Fruit fly (Drosophila melanogaster) whole organism, wandering third instar larva: ENCODE measurements around the gene CG12438.

Source experiments
- Abd-B ChIP-seq: fragments of >200 bp; optimal IDR thresholded peaks from 2 replicates; lab custom pipeline; 2017; ENCODE audit warnings: missing biosample characterization, missing genetic modification characterization
- CG32264 ChIP-seq: fragments of 200-800 bp; sonication (Bioruptor generic); optimal IDR thresholded peaks from 2 replicates; lab custom pipeline; 2016; ENCODE audit warnings: missing biosample characterization, missing genetic modification characterization
- CG9705 ChIP-seq: fragments of 200-800 bp; sonication (Bioruptor generic); optimal IDR thresholded peaks from 2 replicates; lab custom pipeline; 2018; ENCODE audit warnings: missing biosample characterization, mild to moderate bottlenecking, missing genetic modification characterization
- CrebA ChIP-seq: fragments of 200-800 bp; sonication (Bioruptor generic); optimal IDR thresholded peaks from 2 replicates; lab custom pipeline; 2016; ENCODE audit warnings: missing biosample characterization, mild to moderate bottlenecking, missing genetic modification characterization, borderline replicate concordance
- Dfd ChIP-seq: fragments of >200 bp; optimal IDR thresholded peaks from 2 replicates; lab custom pipeline; 2017; ENCODE audit warnings: missing biosample characterization, missing genetic modification characterization
- HLH106 ChIP-seq: fragments of 200-800 bp; optimal IDR thresholded peaks from 3 replicates; lab custom pipeline; 2019; ENCODE audit warnings: missing biosample characterization, mild to moderate bottlenecking, missing genetic modification characterization, moderate library complexity
- Hnf4 ChIP-seq: fragments of 200-800 bp; sonication (Bioruptor generic); optimal IDR thresholded peaks from 2 replicates; lab custom pipeline; 2016; ENCODE audit warnings: missing biosample characterization, mild to moderate bottlenecking, missing genetic modification characterization
- Hr78 ChIP-seq: fragments of >200 bp; optimal IDR thresholded peaks from 2 replicates; lab custom pipeline; 2017; ENCODE audit warnings: missing biosample characterization, missing genetic modification characterization
- Hr83 ChIP-seq: fragments of 200-300 bp; sonication (Bioruptor generic); optimal IDR thresholded peaks from 2 replicates; lab custom pipeline; 2016; ENCODE audit warnings: missing biosample characterization, mild to moderate bottlenecking, missing genetic modification characterization, moderate library complexity; ENCODE audit not compliant: poor library complexity, severe bottlenecking
- Jra ChIP-seq: sonication (Bioruptor generic); optimal IDR thresholded peaks from 2 replicates; lab custom pipeline; 2016; ENCODE audit warnings: missing biosample characterization, missing genetic modification characterization
- Mio ChIP-seq: sonication (Bioruptor generic); optimal IDR thresholded peaks from 2 replicates; lab custom pipeline; 2016; ENCODE audit warnings: missing biosample characterization, missing genetic modification characterization
- Myc ChIP-seq: fragments of >200 bp; optimal IDR thresholded peaks from 2 replicates; lab custom pipeline; 2017
- N ChIP-seq: fragments of >200 bp; optimal IDR thresholded peaks from 2 replicates; lab custom pipeline; 2018; ENCODE audit warnings: missing biosample characterization, missing external identifiers, missing genetic modification characterization
- OdsH ChIP-seq: fragments of 200-800 bp; sonication (Bioruptor generic); optimal IDR thresholded peaks from 2 replicates; lab custom pipeline; 2016; ENCODE audit warnings: missing biosample characterization, mild to moderate bottlenecking, missing genetic modification characterization
- Rel ChIP-seq, 2 experiments: fragments of 200-800 bp; sonication (Bioruptor generic) in 1 of 2; optimal IDR thresholded peaks; 2 replicates in 1 of 2; 3 replicates in 1 of 2; lab custom pipeline; 2016 to 2019; ENCODE audit warnings: mild to moderate bottlenecking in 2 of 2, missing biosample characterization in 2 of 2, missing genetic modification characterization in 2 of 2, moderate library complexity in 1 of 2
- Sp1 ChIP-seq: fragments of 200-800 bp; sonication (Bioruptor generic); optimal IDR thresholded peaks from 3 replicates; lab custom pipeline; 2019; ENCODE audit warnings: missing biosample characterization, mild to moderate bottlenecking, missing genetic modification characterization, moderate library complexity
- Vsx2 ChIP-seq: fragments of 200-300, 225-300 bp; sonication (Bioruptor generic); optimal IDR thresholded peaks from 2 replicates; lab custom pipeline; 2018; ENCODE audit warnings: missing biosample characterization, missing genetic modification characterization; ENCODE audit not compliant: partially characterized antibody
- br ChIP-seq: fragments of 200-800 bp; sonication (Bioruptor generic); optimal IDR thresholded peaks from 2 replicates; lab custom pipeline; 2016; ENCODE audit warnings: missing biosample characterization, missing genetic modification characterization
- brk ChIP-seq: fragments of 200-800 bp; sonication (Bioruptor generic); optimal IDR thresholded peaks from 2 replicates; lab custom pipeline; 2016; ENCODE audit warnings: missing biosample characterization, mild to moderate bottlenecking, missing genetic modification characterization
- dl ChIP-seq, 2 experiments: fragments of 175-275, 200-275 bp in 1 of 2; fragments of 200-275 bp in 1 of 2; sonication (Bioruptor generic); optimal IDR thresholded peaks; lab custom pipeline; 2018; ENCODE audit warnings: mild to moderate bottlenecking in 2 of 2, missing biosample characterization in 2 of 2, missing genetic modification characterization in 2 of 2, moderate library complexity in 2 of 2; ENCODE audit not compliant: partially characterized antibody in 2 of 2, insufficient read depth in 1 of 2
- dmrt93B ChIP-seq: fragments of 200-800 bp; sonication (Bioruptor generic); optimal IDR thresholded peaks from 2 replicates; lab custom pipeline; 2018; ENCODE audit warnings: missing biosample characterization, mild to moderate bottlenecking, missing genetic modification characterization
- ey ChIP-seq: fragments of 200-800 bp; sonication (Bioruptor generic); optimal IDR thresholded peaks from 2 replicates; lab custom pipeline; 2016; ENCODE audit warnings: missing biosample characterization, missing genetic modification characterization
- foxo ChIP-seq, 2 experiments: fragments of 200-800 bp; sonication (Bioruptor generic); optimal IDR thresholded peaks; 2 replicates in 1 of 2; 3 replicates in 1 of 2; lab custom pipeline; 2016 to 2017; ENCODE audit warnings: missing biosample characterization in 2 of 2, missing genetic modification characterization in 2 of 2
- fru ChIP-seq: fragments of 200-800 bp; sonication (Bioruptor generic); optimal IDR thresholded peaks from 3 replicates; lab custom pipeline; 2016; ENCODE audit warnings: missing biosample characterization, mild to moderate bottlenecking, missing genetic modification characterization
- h ChIP-seq: fragments of 200-800 bp; sonication (Bioruptor generic); optimal IDR thresholded peaks from 3 replicates; lab custom pipeline; 2016; ENCODE audit warnings: missing biosample characterization, mild to moderate bottlenecking, missing genetic modification characterization
- jim ChIP-seq: fragments of 175-275, 200-325 bp; sonication (Bioruptor generic); optimal IDR thresholded peaks from 2 replicates; lab custom pipeline; 2016; ENCODE audit warnings: missing biosample characterization, mild to moderate bottlenecking, missing genetic modification characterization
- lola ChIP-seq: fragments of >200 bp; optimal IDR thresholded peaks from 2 replicates; lab custom pipeline; 2017; ENCODE audit warnings: missing biosample characterization, missing genetic modification characterization
- pan ChIP-seq: fragments of >200 bp; optimal IDR thresholded peaks from 2 replicates; lab custom pipeline; 2017
- sage ChIP-seq: fragments of 200-800 bp; sonication (Bioruptor generic); optimal IDR thresholded peaks from 2 replicates; lab custom pipeline; 2016; ENCODE audit warnings: missing biosample characterization, mild to moderate bottlenecking, missing genetic modification characterization
- sv ChIP-seq: fragments of 200-800 bp; sonication (Bioruptor generic); optimal IDR thresholded peaks from 3 replicates; lab custom pipeline; 2016; ENCODE audit warnings: missing biosample characterization, missing genetic modification characterization
- tai ChIP-seq: sonication (Bioruptor generic); optimal IDR thresholded peaks from 2 replicates; lab custom pipeline; 2016; ENCODE audit warnings: missing biosample characterization, missing genetic modification characterization
- usp ChIP-seq: fragments of >200 bp; optimal IDR thresholded peaks from 2 replicates; lab custom pipeline; 2017; ENCODE audit warnings: missing biosample characterization, missing genetic modification characterization
- woc ChIP-seq: sonication (Bioruptor generic); optimal IDR thresholded peaks from 2 replicates; lab custom pipeline; 2016; ENCODE audit warnings: missing biosample characterization, mild to moderate bottlenecking, missing genetic modification characterization

Gene CG12438

dm6 chr2L:8768660-8769138 lies 16.6 kb downstream of the CG12438 start, which contains the start of gene LManIII:
Gene LManIII (minus strand): TSS chr2L:8768710.
- TF ChIP-seq usp (GFP tag; lab: Kevin White, UChicago) (no peak), HLH106 (tag; lab: Kevin White, UChicago) (no peak), sage (GFP tag; lab: Kevin White, UChicago) (no peak), fru (GFP tag; lab: Kevin White, UChicago) (no peak), lola (no peak), woc (GFP tag; lab: Kevin White, UChicago) (no peak), Mio (no peak), dl (GFP tag; optimal IDR thresholded peaks at IDR 0.05; lab: Kevin White, UChicago; ENCODE audit: insufficient read depth in 1 of 2, partially characterized antibody in 2 of 2) (no peak), N (GFP tag; lab: Kevin White, UChicago) (no peak), brk (GFP tag; lab: Kevin White, UChicago) (no peak), CG32264 (GFP tag; lab: Kevin White, UChicago) (no peak), h (GFP tag; lab: Kevin White, UChicago) (no peak), pan (no peak), br (GFP tag; lab: Kevin White, UChicago) (no peak), foxo (GFP tag; optimal IDR thresholded peaks at IDR 0.05; lab: Kevin White, UChicago) (no peak), Hnf4 (GFP tag; lab: Kevin White, UChicago) (no peak), CrebA (GFP tag; lab: Kevin White, UChicago) (no peak), sv (GFP tag; lab: Kevin White, UChicago) (no peak)

dm6 chr2L:8772244-8772643 lies 20.2 kb downstream of the CG12438 start, which contains the start of gene LManIV:
Gene LManIV (minus strand): TSS chr2L:8772344.
- TF ChIP-seq HLH106 (tag; lab: Kevin White, UChicago) (no peak), ey (no peak), tai (GFP tag; lab: Kevin White, UChicago) (no peak), dl (GFP tag; optimal IDR thresholded peaks at IDR 0.05; lab: Kevin White, UChicago; ENCODE audit: insufficient read depth in 1 of 2, partially characterized antibody in 2 of 2) (no peak), Myc (no peak), Abd-B (no peak), woc (GFP tag; lab: Kevin White, UChicago) (no peak), usp (GFP tag; lab: Kevin White, UChicago) (no peak)

- TF ChIP-seq Rel (GFP tag; optimal IDR thresholded peaks at IDR 0.05; lab: Kevin White, UChicago): no peak
- TF ChIP-seq Rel (tag; optimal IDR thresholded peaks at IDR 0.05; lab: Kevin White, UChicago): no peak
- TF ChIP-seq Dfd: no peak
- no peak for TF ChIP-seq Hr78 (GFP tag; lab: Kevin White, UChicago)
Measured at dm6 chr2L:8776163-8776562, 24.1 kb downstream of the CG12438 start, which contains the start of gene LManV. Gene LManV (minus strand): TSS chr2L:8776263.

- no peak for TF ChIP-seq sv (GFP tag; lab: Kevin White, UChicago)
- no peak for TF ChIP-seq h (GFP tag; lab: Kevin White, UChicago)
- no peak for TF ChIP-seq jim (GFP tag; lab: Kevin White, UChicago)
- no peak for TF ChIP-seq CG32264 (GFP tag; lab: Kevin White, UChicago)
- no peak for TF ChIP-seq dmrt93B (GFP tag; lab: Kevin White, UChicago)
- no peak for TF ChIP-seq OdsH
- no peak for TF ChIP-seq Myc
- TF ChIP-seq Hnf4 (GFP tag; lab: Kevin White, UChicago): no peak
- no peak for TF ChIP-seq Jra (GFP tag; lab: Kevin White, UChicago)
- no peak for TF ChIP-seq CG9705 (GFP tag; lab: Kevin White, UChicago)
Measured at dm6 chr2L:8781152-8781551, 29.1 kb downstream of the CG12438 start, which contains the start of gene LManVI. Gene LManVI (minus strand): TSS chr2L:8781252.

- TF ChIP-seq foxo (GFP tag; optimal IDR thresholded peaks at IDR 0.05; lab: Kevin White, UChicago): no peak
- TF ChIP-seq Vsx2 (GFP tag; lab: Kevin White, UChicago): no peak
- no peak for TF ChIP-seq N (GFP tag; lab: Kevin White, UChicago)
- TF ChIP-seq fru (GFP tag; lab: Kevin White, UChicago): no peak
- no peak for TF ChIP-seq Hr83
- no peak for TF ChIP-seq Hr78 (GFP tag; lab: Kevin White, UChicago)
- TF ChIP-seq usp (GFP tag; lab: Kevin White, UChicago): no peak
- TF ChIP-seq Jra (GFP tag; lab: Kevin White, UChicago): no peak
- TF ChIP-seq OdsH: no peak
- TF ChIP-seq Hnf4 (GFP tag; lab: Kevin White, UChicago): no peak
- no peak for TF ChIP-seq ey
- no peak for TF ChIP-seq sv (GFP tag; lab: Kevin White, UChicago)
- no peak for TF ChIP-seq CrebA (GFP tag; lab: Kevin White, UChicago)
- no peak for TF ChIP-seq Sp1 (GFP tag; lab: Kevin White, UChicago)
- TF ChIP-seq tai (GFP tag; lab: Kevin White, UChicago): no peak
- TF ChIP-seq Abd-B: no peak
- no peak for TF ChIP-seq CG9705 (GFP tag; lab: Kevin White, UChicago)
- no peak for TF ChIP-seq pan
Measured at dm6 chr2L:8782400-8782799, 30.3 kb downstream of the CG12438 start, which contains the start of gene CG42710. Gene CG42710 (minus strand): TSS chr2L:8782500.
